Fruit fly (Drosophila melanogaster): ENCODE results near the gene CG14645.
A peak's percentile ranks its signal among the peaks of the same experiment; 100 is the strongest.

Gene CG14645

dm6 chr3R:4311067-4311723, 23.7 kb upstream of the CG14645 start, which contains the start of gene Suv3 (continued):
- 0 out of 2 replicates have a peak, but pooled peaks have one; percentile 39 for TF ChIP-seq ssp (GFP tag; IDR thresholded peaks at IDR 0.05)
- TF ChIP-seq p53 (GFP tag; optimal IDR thresholded peaks at IDR 0.05) = no peak
- no peak for TF ChIP-seq maf-S (GFP tag; optimal IDR thresholded peaks at IDR 0.05)
- peak; percentile 31 for TF ChIP-seq CG15514 (GFP tag; optimal IDR thresholded peaks at IDR 0.05)
- peak; percentile 7 for TF ChIP-seq caup (GFP tag; optimal IDR thresholded peaks at IDR 0.05; ENCODE audit: severe bottlenecking)
- TF ChIP-seq CG8765 (GFP tag; IDR thresholded peaks at IDR 0.05) = no peak
- peak; percentile 17 for TF ChIP-seq CG10209 (GFP tag; optimal IDR thresholded peaks at IDR 0.05)
- TF ChIP-seq az2 (GFP tag; optimal IDR thresholded peaks at IDR 0.05) = peak; percentile 26
- TF ChIP-seq CG6854 (GFP tag; optimal IDR thresholded peaks at IDR 0.05) = no peak
- no peak for TF ChIP-seq CG16813 (GFP tag; IDR thresholded peaks at IDR 0.05; ENCODE audit: partially characterized antibody)
- no peak for TF ChIP-seq Myb (GFP tag; optimal IDR thresholded peaks at IDR 0.05)
- TF ChIP-seq CG8089 (GFP tag; optimal IDR thresholded peaks at IDR 0.05) = no peak
- TF ChIP-seq croc (GFP tag; conservative IDR thresholded peaks at IDR 0.05) = no peak
- no peak for TF ChIP-seq nau (GFP tag; optimal IDR thresholded peaks at IDR 0.05)
- no peak for TF ChIP-seq sd (tag; optimal IDR thresholded peaks at IDR 0.05)
- TF ChIP-seq ATbp (GFP tag; optimal IDR thresholded peaks at IDR 0.05) = no peak
- no peak for TF ChIP-seq hkb (optimal IDR thresholded peaks at IDR 0.05)
- peak; percentile 38; the same call in 1 of the 2 replicates for TF ChIP-seq hkb (GFP tag; IDR thresholded peaks at IDR 0.05)
- TF ChIP-seq wor (GFP tag; IDR thresholded peaks at IDR 0.05) = no peak
- 0 out of 3 replicates have a peak, but pooled peaks have one; percentile 40 for TF ChIP-seq CG7357 (GFP tag; IDR thresholded peaks at IDR 0.05)
- no peak for TF ChIP-seq tio (GFP tag; optimal IDR thresholded peaks at IDR 0.05)
- TF ChIP-seq kah (GFP tag; optimal IDR thresholded peaks at IDR 0.05) = no peak
- peak in 1 of 2 experiments; percentile 32 for TF ChIP-seq bsh (GFP tag; optimal IDR thresholded peaks at IDR 0.05)
- no peak for TF ChIP-seq CG6791 (GFP tag; IDR thresholded peaks at IDR 0.05; ENCODE audit: partially characterized antibody)
- TF ChIP-seq CG2120 (GFP tag; optimal IDR thresholded peaks at IDR 0.05) = peak; percentile 31
- no peak for TF ChIP-seq Oaz (GFP tag; IDR thresholded peaks at IDR 0.05)
- peak; percentile 8 for TF ChIP-seq Nf-YB (GFP tag; optimal IDR thresholded peaks at IDR 0.05)
- TF ChIP-seq Fer1 (GFP tag; optimal IDR thresholded peaks at IDR 0.05) = no peak
- TF ChIP-seq exex (tag; optimal IDR thresholded peaks at IDR 0.05) = no peak
- TF ChIP-seq CG2875 (GFP tag; optimal IDR thresholded peaks at IDR 0.05) = no peak
- TF ChIP-seq CG7963 (GFP tag; IDR thresholded peaks at IDR 0.05; ENCODE audit: partially characterized antibody) = no peak
- no peak for TF ChIP-seq CG2889 (GFP tag; IDR thresholded peaks at IDR 0.05)
- TF ChIP-seq Dip2 (GFP tag; IDR thresholded peaks at IDR 0.05) = no peak
- peak; percentile 83 for TF ChIP-seq CG9215 (GFP tag; IDR thresholded peaks at IDR 0.05)
- TF ChIP-seq pan (optimal IDR thresholded peaks at IDR 0.05) = no peak
- TF ChIP-seq pan (GFP tag; optimal IDR thresholded peaks at IDR 0.05 in 1 of 2, IDR thresholded peaks at IDR 0.05 in 1 of 2) = peak in 1 of 2 experiments; percentile 36
- peak; percentile 58 for TF ChIP-seq CG12391 (tag; optimal IDR thresholded peaks at IDR 0.05)
- TF ChIP-seq NC2β (GFP tag; optimal IDR thresholded peaks at IDR 0.05) = no peak
- no peak for TF ChIP-seq crc (GFP tag; optimal IDR thresholded peaks at IDR 0.05)
- TF ChIP-seq CG3995 (GFP tag; optimal IDR thresholded peaks at IDR 0.05) = no peak
- TF ChIP-seq Ets65A (GFP tag) = no peak
- peak; percentile 42; the same call in 1 of the 2 replicates for TF ChIP-seq Dref (GFP tag; IDR thresholded peaks at IDR 0.05)
- TF ChIP-seq chm (GFP tag; IDR thresholded peaks at IDR 0.05) = no peak
- no peak for TF ChIP-seq CG12744 (GFP tag; optimal IDR thresholded peaks at IDR 0.05)
- TF ChIP-seq vnd (GFP tag; IDR thresholded peaks at IDR 0.05; ENCODE audit: partially characterized antibody) = no peak
- TF ChIP-seq CG13123 (GFP tag; optimal IDR thresholded peaks at IDR 0.05) = no peak
- TF ChIP-seq CG32772 (GFP tag; IDR thresholded peaks at IDR 0.05) = no peak
- 0 out of 2 replicates have a peak, but pooled peaks have one; percentile 23 for TF ChIP-seq sob (GFP tag; IDR thresholded peaks at IDR 0.05)
- no peak for TF ChIP-seq emc (GFP tag; optimal IDR thresholded peaks at IDR 0.05)
- TF ChIP-seq oc (tag; optimal IDR thresholded peaks at IDR 0.05) = no peak

Measured in whole organism, embryonic.